Fruit fly (Drosophila melanogaster) whole organism: Measurements from ENCODE around the gene Ugt302K1.

Experiments used
- CG8478 ChIP-seq: fragments of >200 bp; optimal IDR thresholded peaks from 2 replicates; lab custom pipeline; 2018; ENCODE audit warnings: inconsistent platforms
- EcR ChIP-seq, 2 experiments: fragments of >200 bp; optimal IDR thresholded peaks; 2 replicates each; lab custom pipeline; 2017; ENCODE audit warnings: missing biosample characterization in 2 of 2, missing genetic modification characterization in 2 of 2, missing genetic modification reagents in 2 of 2
- pan ChIP-seq: fragments of >200 bp; optimal IDR thresholded peaks from 2 replicates; lab custom pipeline; 2017
- psq ChIP-seq: fragments of >200 bp; optimal IDR thresholded peaks from 2 replicates; lab custom pipeline; 2017
- usp ChIP-seq: fragments of >200 bp; optimal IDR thresholded peaks from 2 replicates; lab custom pipeline; 2017; ENCODE audit warnings: missing biosample characterization, missing genetic modification characterization, mixed read lengths

dm6 chr3R:11175308-11175707 lies 21.7 kb upstream of the Ugt302K1 start, which contains the start of the genes Ugt304A1 and Ugt303A1:
- TF ChIP-seq CG8478 (no peak), EcR (GFP tag; optimal IDR thresholded peaks at IDR 0.05; lab: Kevin White, UChicago) (no peak), pan (lab: Kevin White, UChicago) (no peak), psq (lab: Kevin White, UChicago) (no peak), usp (GFP tag; lab: Kevin White, UChicago) (no peak)
